Worm (Caenorhabditis elegans) whole organism, mixed stage, embryonic: Measurements from ENCODE around the gene F56C3.10.

Experiments used
- nhr-28 ChIP-seq: fragments of 150-350 bp; optimal IDR thresholded peaks from 2 replicates; lab custom pipeline; 2014; ENCODE audit warnings: missing biosample characterization, missing genetic modification characterization
- unc-62 ChIP-seq: fragments of 150-350 bp; optimal IDR thresholded peaks from 2 replicates; lab custom pipeline; 2014; ENCODE audit warnings: missing biosample characterization, missing genetic modification reagents, missing genetic modification characterization

- TF ChIP-seq nhr-28 (tag; lab: Kevin White, UChicago) (no peak), unc-62 (GFP tag; lab: Kevin White, UChicago) (no peak)
Measured at ce11 chrX:1358295-1358694, 23.2 kb downstream of the F56C3.10 start, which contains the start of gene F56C3.3.
